Fruit fly (Drosophila melanogaster) whole organism, pupa: ENCODE data around the gene CG42369.

Source experiments
- CG10348 ChIP-seq: fragments of 200-800 bp; sonication (Bioruptor generic); IDR thresholded peaks from 2 replicates; pipeline ENCODE4 v1.3.6; 2022; ENCODE audit warnings: missing biosample characterization, missing genetic modification characterization
- CG12605 ChIP-seq: fragments of 200-800 bp; sonication (Bioruptor generic); IDR thresholded peaks from 2 replicates; pipeline ENCODE4 v1.3.6; 2022; ENCODE audit warnings: missing biosample characterization, missing genetic modification characterization
- CG15710 ChIP-seq: fragments of 200-800 bp; sonication (Bioruptor generic); optimal IDR thresholded peaks from 2 replicates; lab custom pipeline; 2018; ENCODE audit warnings: missing biosample characterization, mild to moderate bottlenecking, missing genetic modification characterization, moderate library complexity
- CG32121 ChIP-seq: fragments of 200-800 bp; sonication (Bioruptor generic); IDR thresholded peaks from 2 replicates; pipeline ENCODE4 v1.3.6; 2022; ENCODE audit warnings: missing biosample characterization, missing genetic modification characterization
- CG4496 ChIP-seq: fragments of 200-800 bp; sonication (Bioruptor generic); IDR thresholded peaks from 3 replicates; pipeline ENCODE4 v1.3.6; 2022; ENCODE audit warnings: missing biosample characterization, missing genetic modification characterization
- CG8159 ChIP-seq: fragments of 200-800 bp; sonication (Bioruptor generic); optimal IDR thresholded peaks from 3 replicates; lab custom pipeline; 2018; ENCODE audit warnings: missing biosample characterization, mild to moderate bottlenecking, missing genetic modification characterization, moderate library complexity
- Ets98B ChIP-seq: fragments of 200-800 bp; sonication (Bioruptor generic); IDR thresholded peaks from 2 replicates; pipeline ENCODE4 v1.3.6; 2022; ENCODE audit warnings: missing biosample characterization, missing genetic modification characterization
- fd96Ca ChIP-seq: fragments of 200-800 bp; sonication (Bioruptor generic); IDR thresholded peaks from 3 replicates; pipeline ENCODE4 v1.3.6; 2022; ENCODE audit warnings: missing biosample characterization, missing genetic modification characterization
- gl ChIP-seq: fragments of 200-800 bp; sonication (Bioruptor generic); optimal IDR thresholded peaks from 2 replicates; lab custom pipeline; 2018; ENCODE audit warnings: missing biosample characterization, mild to moderate bottlenecking, missing genetic modification characterization

DNA sequence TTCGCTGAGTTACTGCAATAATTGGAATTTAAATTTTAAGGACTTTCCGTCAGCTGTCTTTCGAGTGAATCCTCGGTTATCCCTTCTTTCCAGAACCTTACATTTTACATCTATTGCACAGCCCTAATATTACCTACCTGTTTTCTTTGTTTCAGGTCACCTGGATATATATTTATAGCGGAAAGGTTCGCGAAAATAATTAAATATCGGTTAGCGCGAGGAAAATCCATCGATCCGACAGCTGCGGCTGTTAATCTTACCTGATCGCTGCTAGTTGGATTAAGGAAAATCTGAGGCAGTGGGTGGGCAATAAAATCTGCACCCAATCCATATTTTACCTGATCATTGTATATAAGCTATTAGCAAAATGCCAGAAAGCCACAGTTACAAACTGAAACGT lies 23.9 kb downstream of the CG42369 start:
- TF ChIP-seq CG10348 (GFP tag; lab: Robert Waterston, UW) (no peak), CG4496 (GFP tag; lab: Robert Waterston, UW) (no peak), CG12605 (GFP tag; lab: Robert Waterston, UW) (no peak), fd96Ca (GFP tag; lab: Robert Waterston, UW) (no peak), gl (tag; lab: Kevin White, UChicago) (no peak), CG32121 (no peak), CG15710 (tag; lab: Kevin White, UChicago) (no peak), Ets98B (GFP tag; lab: Robert Waterston, UW) (no peak), CG8159 (no peak)
